Worm (Caenorhabditis elegans): Measurements from ENCODE around the gene Y51A2D.8.

The Y51A2D.8 gene

DNA sequence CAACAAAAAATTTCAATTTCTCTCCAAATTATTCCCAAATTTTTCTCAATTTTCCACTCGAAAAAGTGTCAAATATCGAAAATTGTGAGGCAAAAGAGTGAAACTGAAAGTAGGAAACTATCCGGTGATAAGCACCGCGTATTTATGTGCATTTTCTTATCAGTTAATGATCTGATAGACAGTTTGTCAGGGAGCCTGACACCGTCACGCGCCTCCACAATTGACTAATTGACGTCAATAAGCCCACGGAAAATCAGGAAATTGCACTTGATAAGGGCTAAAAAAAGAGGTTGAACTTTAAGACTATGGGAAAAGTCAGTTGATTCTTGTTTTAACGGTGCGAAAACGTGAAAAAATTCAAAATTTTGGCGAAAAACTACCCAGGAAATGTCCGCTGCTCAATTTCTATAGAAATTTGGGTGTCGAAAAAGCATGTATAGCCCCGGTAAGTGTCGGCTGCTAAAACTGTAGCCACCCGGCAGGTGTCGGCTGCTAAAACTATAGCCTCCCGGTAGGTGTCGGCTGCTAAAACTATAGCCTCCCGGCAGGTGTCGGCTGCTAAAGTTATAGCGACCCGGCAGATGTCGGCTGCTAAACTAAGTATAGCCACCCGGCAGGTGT lies 23.9 kb upstream of the Y51A2D.8 start (continued):
- peak; percentile 89 for TF ChIP-seq dmd-6 (GFP tag; IDR thresholded peaks at IDR 0.05)
- peak; percentile 78 for TF ChIP-seq hlh-11 (tag; optimal IDR thresholded peaks at IDR 0.05)
- TF ChIP-seq mxl-2 (GFP tag; conservative IDR thresholded peaks at IDR 0.05): no peak
- TF ChIP-seq nhr-25 (tag; optimal IDR thresholded peaks at IDR 0.05; ENCODE audit: borderline replicate concordance, insufficient read depth): no peak
- no peak for TF ChIP-seq vab-7 (GFP tag; IDR thresholded peaks at IDR 0.05)
- TF ChIP-seq lim-7 (GFP tag; IDR thresholded peaks at IDR 0.05): no peak
- TF ChIP-seq nhr-111 (GFP tag; optimal IDR thresholded peaks at IDR 0.05): no peak
- no peak for TF ChIP-seq nhr-6 (tag; optimal IDR thresholded peaks at IDR 0.05)
- no peak for TF ChIP-seq zag-1 (tag; optimal IDR thresholded peaks at IDR 0.05)
- TF ChIP-seq tag-97 (GFP tag; IDR thresholded peaks at IDR 0.05): no peak
- peak; percentile 39 for TF ChIP-seq ama-1 (optimal IDR thresholded peaks at IDR 0.05)
- no peak for TF ChIP-seq lin-15B (tag; optimal IDR thresholded peaks at IDR 0.05)
- TF ChIP-seq mes-2 (tag; optimal IDR thresholded peaks at IDR 0.05; ENCODE audit: poor library complexity, severe bottlenecking): no peak
- TF ChIP-seq daf-12 (tag; optimal IDR thresholded peaks at IDR 0.05): no peak
- no peak for TF ChIP-seq Y5F2A.4 (GFP tag; optimal IDR thresholded peaks at IDR 0.05)
- peak; percentile 64 for TF ChIP-seq nhr-77 (tag; optimal IDR thresholded peaks at IDR 0.05)
- no peak for TF ChIP-seq unc-130 (GFP tag; optimal IDR thresholded peaks at IDR 0.05)
- no peak for TF ChIP-seq arid-1 (GFP tag; conservative IDR thresholded peaks at IDR 0.05)
- no peak for TF ChIP-seq jun-1 (tag; optimal IDR thresholded peaks at IDR 0.05)

DNA sequence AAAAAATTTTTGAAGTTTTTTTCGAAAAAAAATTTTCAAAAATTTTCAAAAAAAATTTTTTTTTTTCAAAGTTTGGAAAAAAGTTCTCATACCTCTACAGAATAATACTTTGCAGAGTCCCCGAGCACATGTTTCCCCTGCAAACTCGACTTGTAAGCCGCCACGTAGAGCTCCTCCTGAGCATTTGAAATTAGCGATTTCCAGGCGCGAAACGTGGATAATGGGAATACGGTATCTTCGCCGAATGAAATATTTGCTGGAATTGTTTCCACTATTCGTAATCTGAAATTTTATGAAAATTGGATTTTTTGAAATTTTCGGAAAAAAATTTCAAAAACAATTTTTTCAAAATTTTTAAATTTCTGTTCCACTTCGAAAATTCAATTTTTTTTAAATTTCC lies 22.5 kb upstream of the Y51A2D.8 start:
- TF ChIP-seq nhr-42 (GFP tag; IDR thresholded peaks at IDR 0.05) (0 out of 2 replicates have a peak, but pooled peaks have one; percentile 15), zfp-3 (GFP tag; conservative IDR thresholded peaks at IDR 0.05) (0 out of 2 replicates have a peak, but pooled peaks have one; percentile 12), T26A8.4 (GFP tag; IDR thresholded peaks at IDR 0.05) (peak; percentile 36; the same call in 1 of the 2 replicates), ceh-62 (tag; optimal IDR thresholded peaks at IDR 0.05) (no peak), dve-1 (tag; optimal IDR thresholded peaks at IDR 0.05; ENCODE audit: insufficient read depth) (peak; percentile 14), ztf-7 (tag; optimal IDR thresholded peaks at IDR 0.05) (no peak), spr-3 (GFP tag; optimal IDR thresholded peaks at IDR 0.05) (peak; percentile 44), sdz-12 (GFP tag; optimal IDR thresholded peaks at IDR 0.05) (peak; percentile 69), php-3 (GFP tag; IDR thresholded peaks at IDR 0.05) (0 out of 2 replicates have a peak, but pooled peaks have one; percentile 43)

DNA sequence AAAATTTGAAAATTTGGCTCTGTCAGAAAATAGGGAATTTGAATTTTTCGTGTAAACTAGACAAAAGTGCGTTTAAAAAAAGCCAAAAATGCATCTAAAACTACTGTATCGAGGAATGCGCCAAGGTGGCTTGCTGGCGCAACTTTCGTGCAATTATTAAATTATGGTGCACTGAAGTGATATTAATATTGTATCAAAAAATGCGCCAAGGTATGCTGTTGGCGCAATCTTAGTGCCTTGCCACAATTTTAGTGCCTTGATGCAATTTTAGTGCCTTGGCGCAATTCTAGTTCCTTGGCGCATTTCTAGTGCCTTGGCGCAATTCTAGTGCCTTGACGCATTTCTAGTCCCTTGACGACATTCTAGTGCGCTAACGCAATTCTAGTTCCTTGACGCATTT lies 21.4 kb upstream of the Y51A2D.8 start:
- TF ChIP-seq F10B5.3 (tag; optimal IDR thresholded peaks at IDR 0.05) (no peak), mxl-2 (GFP tag; conservative IDR thresholded peaks at IDR 0.05) (peak; percentile 19; the same call in 1 of the 2 replicates), saeg-2 (GFP tag; IDR thresholded peaks at IDR 0.05) (0 out of 2 replicates have a peak, but pooled peaks have one; percentile 37), ceh-82 (tag; optimal IDR thresholded peaks at IDR 0.05) (no peak), snpc-1.2 (GFP tag; IDR thresholded peaks at IDR 0.05) (no peak), nhr-6 (tag; optimal IDR thresholded peaks at IDR 0.05) (no peak), unc-62 (GFP tag; optimal IDR thresholded peaks at IDR 0.05 in 1 of 2) (peak in 1 of 2 experiments; percentile 88), unc-62 (tag; optimal IDR thresholded peaks at IDR 0.05) (no peak), tra-1 (GFP tag; IDR thresholded peaks at IDR 0.05) (no peak), mes-2 (tag; optimal IDR thresholded peaks at IDR 0.05; ENCODE audit: poor library complexity, severe bottlenecking) (peak; percentile 8), nhr-48 (tag; optimal IDR thresholded peaks at IDR 0.05) (peak; percentile 18), nhr-77 (tag; optimal IDR thresholded peaks at IDR 0.05) (peak; percentile 23)

DNA sequence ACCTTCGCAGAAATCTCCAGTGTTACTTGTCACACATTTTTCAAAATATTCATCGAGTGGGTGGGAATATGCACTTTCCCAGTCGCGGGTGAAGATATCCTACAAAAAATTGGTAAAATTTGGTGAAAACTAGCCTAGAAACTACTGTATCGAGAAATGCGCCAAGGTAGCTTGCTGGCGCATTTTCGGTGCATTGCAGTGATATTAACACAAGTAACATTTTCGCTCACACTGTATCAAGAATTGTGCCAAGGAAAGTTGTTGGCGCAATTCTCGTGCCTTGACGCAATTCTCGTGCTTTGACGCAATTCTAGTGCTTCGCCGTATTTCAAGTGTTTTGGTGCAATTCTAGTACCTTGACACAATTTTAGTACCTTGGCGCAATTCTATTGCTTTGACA lies 19.5 kb upstream of the Y51A2D.8 start:
- TF ChIP-seq unc-62 (GFP tag; optimal IDR thresholded peaks at IDR 0.05 in 1 of 2) (peak in 1 of 2 experiments; percentile 46), unc-62 (tag; optimal IDR thresholded peaks at IDR 0.05) (no peak), jun-1 (tag; optimal IDR thresholded peaks at IDR 0.05) (no peak), lir-3 (tag; optimal IDR thresholded peaks at IDR 0.05) (no peak), nhr-237 (tag; optimal IDR thresholded peaks at IDR 0.05) (no peak), dmd-9 (GFP tag; IDR thresholded peaks at IDR 0.05) (0 out of 2 replicates have a peak, but pooled peaks have one; percentile 25), T20F7.1 (GFP tag; optimal IDR thresholded peaks at IDR 0.05) (peak; percentile 33), dmd-6 (GFP tag; IDR thresholded peaks at IDR 0.05) (peak; percentile 19; the same call in 1 of the 2 replicates), nhr-48 (tag; optimal IDR thresholded peaks at IDR 0.05) (no peak), nhr-42 (GFP tag; IDR thresholded peaks at IDR 0.05) (no peak), dmd-8 (GFP tag; IDR thresholded peaks at IDR 0.05) (no peak), lsy-2 (tag; optimal IDR thresholded peaks at IDR 0.05) (peak; percentile 77 to 82), Y48G9A.11 (GFP tag; IDR thresholded peaks at IDR 0.05) (no peak), sdz-12 (GFP tag; optimal IDR thresholded peaks at IDR 0.05) (no peak), D1046.2 (GFP tag; IDR thresholded peaks at IDR 0.05) (no peak), nhr-102 (tag; optimal IDR thresholded peaks at IDR 0.05) (no peak)
